Fruit fly (Drosophila melanogaster) whole organism, embryonic: ENCODE data around the gene Kua.

ENCODE experiments used
- CG10565 ChIP-seq: fragments of 200-800 bp; sonication (Bioruptor generic); optimal IDR thresholded peaks from 3 replicates; lab custom pipeline; 2016; ENCODE audit warnings: missing biosample characterization, mild to moderate bottlenecking, missing genetic modification characterization
- CG11247 ChIP-seq: fragments of 200-800 bp; sonication (Bioruptor generic); IDR thresholded peaks from 2 replicates; pipeline ENCODE4 v1.3.6; 2022; ENCODE audit warnings: missing biosample characterization, missing genetic modification characterization
- CG11456 ChIP-seq: fragments of 200-800 bp; sonication (Bioruptor generic); IDR thresholded peaks from 3 replicates; pipeline ENCODE4 v1.3.6; 2022; ENCODE audit warnings: missing biosample characterization, missing genetic modification characterization
- CG13296 ChIP-seq: fragments of 200-800 bp; sonication (Bioruptor generic); optimal IDR thresholded peaks from 3 replicates; lab custom pipeline; 2018; ENCODE audit warnings: missing biosample characterization, mild to moderate bottlenecking, missing genetic modification characterization
- CG14667 ChIP-seq: fragments of 200-800 bp; sonication (Bioruptor generic); IDR thresholded peaks from 2 replicates; pipeline ENCODE4 v1.3.6; 2022; ENCODE audit warnings: missing biosample characterization, missing genetic modification characterization
- CG14710 ChIP-seq: fragments of 200-800 bp; sonication (Bioruptor generic); optimal IDR thresholded peaks from 3 replicates; lab custom pipeline; 2019; ENCODE audit warnings: missing biosample characterization, mild to moderate bottlenecking, missing genetic modification characterization, moderate library complexity
- CG15073 ChIP-seq: fragments of 200-800 bp; sonication (Bioruptor generic); optimal IDR thresholded peaks from 2 replicates; lab custom pipeline; 2016; ENCODE audit warnings: missing biosample characterization, missing genetic modification characterization
- CG15514 ChIP-seq: fragments of 200-800 bp; sonication (Bioruptor generic); optimal IDR thresholded peaks from 3 replicates; lab custom pipeline; 2017; ENCODE audit warnings: missing biosample characterization, missing genetic modification characterization, mild to moderate bottlenecking, moderate library complexity, missing genetic modification reagents
- CG15696 ChIP-seq: fragments of 200-800 bp; sonication (Bioruptor generic); optimal IDR thresholded peaks from 2 replicates; lab custom pipeline; 2019; ENCODE audit warnings: missing biosample characterization, mild to moderate bottlenecking, missing genetic modification characterization, moderate library complexity
- CG1602 ChIP-seq: fragments of 200-800 bp; sonication (Bioruptor generic); optimal IDR thresholded peaks from 3 replicates; lab custom pipeline; 2016; ENCODE audit warnings: missing biosample characterization, missing genetic modification characterization
- CG16863 ChIP-seq: fragments of 200-800 bp; sonication (Bioruptor generic); optimal IDR thresholded peaks from 3 replicates; lab custom pipeline; 2016; ENCODE audit warnings: missing biosample characterization, missing genetic modification characterization
- CG17359 ChIP-seq: fragments of 200-800 bp; sonication (Bioruptor generic); optimal IDR thresholded peaks from 3 replicates; lab custom pipeline; 2018; ENCODE audit warnings: missing biosample characterization, mild to moderate bottlenecking, missing genetic modification characterization, moderate library complexity
- CG2199 ChIP-seq: fragments of 200-800 bp; sonication (Bioruptor generic); IDR thresholded peaks from 3 replicates; pipeline ENCODE4 v1.3.6; 2022; ENCODE audit warnings: missing biosample characterization, missing genetic modification characterization
- CG32772 ChIP-seq: fragments of 200-800 bp; sonication (Bioruptor generic); IDR thresholded peaks from 2 replicates; pipeline ENCODE4 v1.3.6; 2022; ENCODE audit warnings: missing biosample characterization, missing genetic modification characterization
- CG33213 ChIP-seq: fragments of 200-800 bp; sonication (Bioruptor generic); optimal IDR thresholded peaks from 3 replicates; lab custom pipeline; 2016; ENCODE audit warnings: missing biosample characterization, missing genetic modification characterization
- CG33557 ChIP-seq: fragments of 200-800 bp; sonication (Bioruptor generic); optimal IDR thresholded peaks from 2 replicates; lab custom pipeline; 2019; ENCODE audit warnings: missing biosample characterization, mild to moderate bottlenecking, missing genetic modification characterization, moderate library complexity
- CG5245 ChIP-seq: fragments of 200-800 bp; sonication (Bioruptor generic); optimal IDR thresholded peaks from 3 replicates; lab custom pipeline; 2016; ENCODE audit warnings: missing biosample characterization, missing genetic modification characterization
- CG7839 ChIP-seq: fragments of 200-800 bp; sonication (Bioruptor generic); optimal IDR thresholded peaks from 3 replicates; lab custom pipeline; 2018; ENCODE audit warnings: missing biosample characterization, mild to moderate bottlenecking, missing genetic modification characterization, moderate library complexity
- CG8290 ChIP-seq, 3 experiments: fragments of 200-800 bp; sonication (Bioruptor generic); optimal IDR thresholded peaks; 2 replicates each; lab custom pipeline; 2016 to 2019; ENCODE audit warnings: missing biosample characterization in 3 of 3, missing genetic modification characterization in 3 of 3, mild to moderate bottlenecking in 2 of 3, moderate library complexity in 1 of 3
- CoRest ChIP-seq: fragments of 200-800 bp; sonication (Bioruptor generic); optimal IDR thresholded peaks from 3 replicates; lab custom pipeline; 2018; ENCODE audit warnings: missing biosample characterization, mild to moderate bottlenecking, missing genetic modification characterization, moderate library complexity
- Deaf1 ChIP-seq: fragments of 200-800 bp; optimal IDR thresholded peaks from 3 replicates; lab custom pipeline; 2019; ENCODE audit warnings: missing biosample characterization, mild to moderate bottlenecking, missing genetic modification characterization, moderate library complexity
- Dp ChIP-seq: fragments of 200-800 bp; sonication (Bioruptor generic); optimal IDR thresholded peaks from 2 replicates; lab custom pipeline; 2018; ENCODE audit warnings: missing biosample characterization, mild to moderate bottlenecking, missing genetic modification characterization, moderate library complexity
- E2f2 ChIP-seq: fragments of 200-800 bp; sonication (Bioruptor generic); IDR thresholded peaks from 2 replicates; pipeline ENCODE4 v1.3.6; 2022; ENCODE audit warnings: missing biosample characterization, missing genetic modification characterization
- Elba2 ChIP-seq: fragments of 200-800 bp; sonication (Bioruptor generic); optimal IDR thresholded peaks from 3 replicates; lab custom pipeline; 2016; ENCODE audit warnings: missing biosample characterization, missing genetic modification characterization
- Ets65A ChIP-seq: fragments of 200-800 bp; sonication (Bioruptor generic); peaks from one replicate; lab custom pipeline; 2016; ENCODE audit warnings: missing biosample characterization, missing genetic modification characterization
- H15 ChIP-seq: fragments of 200-800 bp; sonication (Bioruptor generic); IDR thresholded peaks from 3 replicates; pipeline ENCODE4 v1.3.6; 2022; ENCODE audit warnings: missing biosample characterization, missing genetic modification characterization
- HLH4C ChIP-seq: fragments of 200-800 bp; sonication (Bioruptor generic); IDR thresholded peaks from 3 replicates; pipeline ENCODE4 v1.3.6; 2022; ENCODE audit warnings: missing biosample characterization, missing genetic modification characterization; ENCODE audit not compliant: partially characterized antibody
- Lhr ChIP-seq: fragments of 200-800 bp; sonication (Bioruptor generic); optimal IDR thresholded peaks from 3 replicates; lab custom pipeline; 2017; ENCODE audit warnings: mild to moderate bottlenecking, missing biosample characterization, missing genetic modification reagents, missing genetic modification characterization
- NFAT ChIP-seq: fragments of 200-800 bp; sonication (Bioruptor generic); IDR thresholded peaks from 2 replicates; pipeline ENCODE4 v1.3.6; 2022; ENCODE audit warnings: missing biosample characterization, missing genetic modification characterization
- Nf-YB ChIP-seq: fragments of 200-800 bp; sonication (Bioruptor generic); optimal IDR thresholded peaks from 3 replicates; lab custom pipeline; 2019; ENCODE audit warnings: missing biosample characterization, mild to moderate bottlenecking, missing genetic modification characterization, moderate library complexity
- Six4 ChIP-seq: fragments of 200-800 bp; sonication (Bioruptor generic); optimal IDR thresholded peaks from 2 replicates; lab custom pipeline; 2016; ENCODE audit warnings: missing biosample characterization, missing genetic modification characterization
- Spps ChIP-seq: fragments of 200-800 bp; sonication (Bioruptor generic); optimal IDR thresholded peaks from 2 replicates; lab custom pipeline; 2018; ENCODE audit warnings: missing biosample characterization, mild to moderate bottlenecking, missing genetic modification characterization
- amos ChIP-seq: fragments of 200-800 bp; sonication (Bioruptor generic); IDR thresholded peaks from 2 replicates; pipeline ENCODE4 v1.3.6; 2022; ENCODE audit warnings: missing biosample characterization, missing genetic modification characterization; ENCODE audit not compliant: partially characterized antibody
- cg ChIP-seq: fragments of 200-800 bp; sonication (Bioruptor generic); optimal IDR thresholded peaks from 3 replicates; lab custom pipeline; 2019; ENCODE audit warnings: missing biosample characterization, mild to moderate bottlenecking, missing genetic modification characterization, moderate library complexity
- danr ChIP-seq: fragments of 200-800 bp; sonication (Bioruptor generic); IDR thresholded peaks from 2 replicates; pipeline ENCODE4 v1.3.6; 2022; ENCODE audit warnings: missing biosample characterization, missing genetic modification characterization
- fd102C ChIP-seq: fragments of 200-800 bp; sonication (Bioruptor generic); optimal IDR thresholded peaks from 2 replicates; lab custom pipeline; 2018; ENCODE audit warnings: missing biosample characterization, mild to moderate bottlenecking, missing genetic modification characterization, moderate library complexity
- gfzf ChIP-seq: fragments of 200-800 bp; sonication (Bioruptor generic); optimal IDR thresholded peaks from 2 replicates; lab custom pipeline; 2016; ENCODE audit warnings: missing biosample characterization, mild to moderate bottlenecking, missing genetic modification characterization, moderate library complexity
- ham ChIP-seq: fragments of 200-800 bp; sonication (Bioruptor generic); IDR thresholded peaks from 2 replicates; pipeline ENCODE4 v1.3.6; 2022; ENCODE audit warnings: missing biosample characterization, missing genetic modification characterization
- her ChIP-seq: fragments of 200-800 bp; sonication (Bioruptor generic); optimal IDR thresholded peaks from 2 replicates; lab custom pipeline; 2016; ENCODE audit warnings: missing biosample characterization, missing genetic modification characterization
- knrl ChIP-seq: fragments of 200-800 bp; sonication (Bioruptor generic); IDR thresholded peaks from 3 replicates; pipeline ENCODE4 v1.3.6; 2022; ENCODE audit warnings: missing biosample characterization, missing genetic modification characterization; ENCODE audit not compliant: partially characterized antibody
- maf-S ChIP-seq: fragments of 200-800 bp; sonication (Bioruptor generic); optimal IDR thresholded peaks from 2 replicates; lab custom pipeline; 2016; ENCODE audit warnings: missing biosample characterization, missing genetic modification characterization
- nerfin-2 ChIP-seq: fragments of 200-800 bp; sonication (Bioruptor generic); IDR thresholded peaks from 2 replicates; pipeline ENCODE4 v1.3.6; 2022; ENCODE audit warnings: missing biosample characterization, missing genetic modification characterization; ENCODE audit not compliant: partially characterized antibody
- otp ChIP-seq: fragments of 200-800 bp; sonication (Bioruptor generic); IDR thresholded peaks from 3 replicates; pipeline ENCODE4, ENCODE4 v1.3.6; 2022; ENCODE audit warnings: missing biosample characterization, missing genetic modification characterization
- pho ChIP-seq: fragments of 200-800 bp; sonication (Bioruptor generic); optimal IDR thresholded peaks from 2 replicates; lab custom pipeline; 2016; ENCODE audit warnings: missing biosample characterization, missing genetic modification characterization
- pros ChIP-seq: fragments of 200-800 bp; sonication (Bioruptor generic); optimal IDR thresholded peaks from 3 replicates; lab custom pipeline; 2019; ENCODE audit warnings: missing biosample characterization, mild to moderate bottlenecking, missing genetic modification characterization, moderate library complexity
- psq ChIP-seq: fragments of 200-800 bp; sonication (Bioruptor generic); optimal IDR thresholded peaks from 2 replicates; lab custom pipeline; 2017; ENCODE audit warnings: missing biosample characterization, missing genetic modification characterization
- sisA ChIP-seq: fragments of 200-800 bp; sonication (Bioruptor generic); IDR thresholded peaks from 2 replicates; pipeline ENCODE4 v1.3.6; 2022; ENCODE audit warnings: missing biosample characterization, missing genetic modification characterization
- ssp ChIP-seq: fragments of 200-800 bp; sonication (Bioruptor generic); IDR thresholded peaks from 2 replicates; pipeline ENCODE4 v1.3.6; 2022; ENCODE audit warnings: missing biosample characterization, missing genetic modification characterization
- stwl ChIP-seq: fragments of 200-800 bp; sonication (Bioruptor generic); optimal IDR thresholded peaks from 3 replicates; lab custom pipeline; 2018; ENCODE audit warnings: missing biosample characterization, mild to moderate bottlenecking, missing genetic modification characterization, moderate library complexity
- tup ChIP-seq: fragments of 200-800 bp; sonication (Bioruptor generic); optimal IDR thresholded peaks from 2 replicates; lab custom pipeline; 2016; ENCODE audit warnings: missing biosample characterization, mild to moderate bottlenecking, missing genetic modification characterization, moderate library complexity
- zen ChIP-seq: fragments of 200-800 bp; sonication (Bioruptor generic); optimal IDR thresholded peaks from 3 replicates; lab custom pipeline; 2018; ENCODE audit warnings: missing biosample characterization, mild to moderate bottlenecking, missing genetic modification characterization, moderate library complexity

The Kua gene

dm6 chr2L:20106595-20106994, 9.2 kb downstream of the Kua start (continued):
- peak; percentile 58 for TF ChIP-seq CG8290 (GFP tag; optimal IDR thresholded peaks at IDR 0.05; lab: Kevin White, UChicago)
- peak in 1 of 2 experiments; percentile 53 for TF ChIP-seq CG8290 (tag; optimal IDR thresholded peaks at IDR 0.05; lab: Kevin White, UChicago)
- TF ChIP-seq Nf-YB (GFP tag; lab: Kevin White, UChicago), result no peak
- TF ChIP-seq CG33213 (GFP tag; lab: Kevin White, UChicago), result no peak
- TF ChIP-seq CG33557, result no peak
- TF ChIP-seq CG13296 (GFP tag; lab: Kevin White, UChicago), result no peak
- no peak for TF ChIP-seq psq (GFP tag; lab: Kevin White, UChicago)
- no peak for TF ChIP-seq Deaf1
- TF ChIP-seq otp (GFP tag; lab: Robert Waterston, UW), result no peak
- no peak for TF ChIP-seq her (GFP tag; lab: Kevin White, UChicago)
- no peak for TF ChIP-seq CG7839 (tag; lab: Kevin White, UChicago)
- TF ChIP-seq NFAT, result no peak
- no peak for TF ChIP-seq ham (GFP tag; lab: Robert Waterston, UW)
- no peak for TF ChIP-seq CG16863 (GFP tag; lab: Kevin White, UChicago)
- peak; percentile 65; the same call in 1 of the 3 replicates for TF ChIP-seq CG11456 (GFP tag; lab: Robert Waterston, UW)
- TF ChIP-seq CG17359, result no peak
- TF ChIP-seq CoRest, result no peak
- no peak for TF ChIP-seq Dp (GFP tag; lab: Kevin White, UChicago)
- TF ChIP-seq pros (GFP tag; lab: Kevin White, UChicago), result no peak
- 0 out of 2 replicates have a peak, but pooled peaks have one; percentile 24 for TF ChIP-seq CG11247 (GFP tag; lab: Robert Waterston, UW)
- TF ChIP-seq cg (GFP tag; lab: Kevin White, UChicago), result no peak
- no peak for TF ChIP-seq tup
- no peak for TF ChIP-seq nerfin-2 (GFP tag; lab: Robert Waterston, UW)
- TF ChIP-seq CG10565 (GFP tag; lab: Kevin White, UChicago), result no peak
- TF ChIP-seq CG15696, result no peak
- no peak for TF ChIP-seq HLH4C (GFP tag; lab: Robert Waterston, UW)
- no peak for TF ChIP-seq CG32772 (GFP tag; lab: Robert Waterston, UW)
- TF ChIP-seq CG15073 (GFP tag; lab: Kevin White, UChicago), result no peak
- no peak for TF ChIP-seq fd102C (GFP tag; lab: Kevin White, UChicago)
- no peak for TF ChIP-seq Ets65A
- TF ChIP-seq maf-S, result no peak
- no peak for TF ChIP-seq Six4 (GFP tag; lab: Kevin White, UChicago)
- TF ChIP-seq sisA (GFP tag; lab: Robert Waterston, UW), result no peak
- 0 out of 2 replicates have a peak, but pooled peaks have one; percentile 18 for TF ChIP-seq CG14667 (GFP tag; lab: Robert Waterston, UW)
- TF ChIP-seq CG5245 (GFP tag; lab: Kevin White, UChicago), result no peak
- no peak for TF ChIP-seq CG1602 (GFP tag; lab: Kevin White, UChicago)
- peak; percentile 24 for TF ChIP-seq CG15514 (GFP tag; lab: Kevin White, UChicago)
- no peak for TF ChIP-seq Spps (tag; lab: Kevin White, UChicago)
- TF ChIP-seq, all 482 proteins: peak for 17

DNA sequence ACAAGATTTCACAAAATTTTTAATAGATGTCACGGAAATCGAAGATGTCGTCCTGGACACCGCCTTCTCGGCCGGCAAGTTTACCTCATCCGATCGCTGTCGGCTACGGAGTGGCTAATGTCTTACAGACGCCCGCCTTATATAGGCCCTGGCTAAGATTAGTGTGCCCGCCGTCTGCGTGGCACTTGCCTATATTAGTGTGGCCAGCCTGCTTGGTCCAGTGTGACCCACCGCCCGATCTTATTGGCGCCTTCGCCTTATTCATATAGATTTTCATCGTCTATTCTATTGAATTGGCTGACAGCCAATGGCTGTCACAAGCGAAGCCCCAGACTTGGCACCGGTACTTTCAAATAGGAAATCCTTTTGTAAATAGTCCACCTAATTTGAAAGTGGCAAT, 18.5 kb downstream of the Kua start:
- TF ChIP-seq Lhr (GFP tag; lab: Kevin White, UChicago), result peak; percentile 89
- 0 out of 3 replicates have a peak, but pooled peaks have one; percentile 19 for TF ChIP-seq H15 (GFP tag; lab: Robert Waterston, UW)
- peak; percentile 12 for TF ChIP-seq CG14710 (tag; lab: Kevin White, UChicago)
- TF ChIP-seq E2f2, result peak; percentile 27
- TF ChIP-seq stwl (tag; lab: Kevin White, UChicago), result peak; percentile 51
- TF ChIP-seq pho (GFP tag; lab: Kevin White, UChicago), result no peak
- TF ChIP-seq Elba2 (GFP tag; lab: Kevin White, UChicago), result peak; percentile 88
- no peak for TF ChIP-seq knrl (GFP tag; lab: Robert Waterston, UW)
- no peak for TF ChIP-seq CoRest
- TF ChIP-seq gfzf (GFP tag; lab: Kevin White, UChicago), result peak; percentile 37
- no peak for TF ChIP-seq ssp (GFP tag; lab: Robert Waterston, UW)
- no peak for TF ChIP-seq danr
- 0 out of 3 replicates have a peak, but pooled peaks have one; percentile 11 for TF ChIP-seq CG2199 (GFP tag; lab: Robert Waterston, UW)
- peak; percentile 16; the same call in 1 of the 2 replicates for TF ChIP-seq amos
- peak; percentile 2 for TF ChIP-seq zen (tag; lab: Kevin White, UChicago)
- TF ChIP-seq CG33213 (GFP tag; lab: Kevin White, UChicago), result peak; percentile 73
- TF ChIP-seq CG7839 (tag; lab: Kevin White, UChicago), result no peak
